Worm (Caenorhabditis elegans) whole organism, L1 larva: ENCODE data around the gene R09B5.11.

Experiments
- C34B4.2 ChIP-seq: sonication (generic microtip); optimal IDR thresholded peaks from 2 replicates; lab custom pipeline; 2017; ENCODE audit warnings: mild to moderate bottlenecking, missing genetic modification characterization, missing compliant biosample characterization
- Y116A8C.19 ChIP-seq: sonication (generic microtip); optimal IDR thresholded peaks from 2 replicates; lab custom pipeline; 2016; ENCODE audit warnings: missing compliant biosample characterization, missing genetic modification characterization, borderline replicate concordance
- aha-1 ChIP-seq: fragments of 150-350 bp; optimal IDR thresholded peaks from 2 replicates; lab custom pipeline; 2014; ENCODE audit warnings: missing biosample characterization, missing genetic modification characterization
- aly-2 ChIP-seq: fragments of 150-350 bp; optimal IDR thresholded peaks from 2 replicates; lab custom pipeline; 2014; ENCODE audit warnings: missing biosample characterization, missing genetic modification characterization
- ama-1 ChIP-seq: fragments of 150-350 bp; optimal IDR thresholded peaks from 2 replicates; lab custom pipeline; 2014
- blmp-1 ChIP-seq: fragments of 150-350 bp; optimal IDR thresholded peaks from 2 replicates; lab custom pipeline; 2014; ENCODE audit warnings: missing biosample characterization, missing genetic modification characterization
- ceh-63 ChIP-seq: fragments of 200-800 bp; sonication (Bioruptor generic); optimal IDR thresholded peaks from 2 replicates; lab custom pipeline; 2018; ENCODE audit warnings: mild to moderate bottlenecking, missing genetic modification characterization, missing compliant biosample characterization
- ceh-88 ChIP-seq: fragments of 200-800 bp; sonication (Bioruptor generic); IDR thresholded peaks from 2 replicates; pipeline ENCODE4 v1.3.6; 2022; ENCODE audit warnings: missing genetic modification characterization, missing compliant biosample characterization
- ceh-90 ChIP-seq: sonication (generic microtip); optimal IDR thresholded peaks from 2 replicates; lab custom pipeline; 2016; ENCODE audit warnings: missing genetic modification characterization, missing compliant biosample characterization
- ces-1 ChIP-seq: fragments of 150-350 bp; optimal IDR thresholded peaks from 2 replicates; lab custom pipeline; 2014; ENCODE audit warnings: missing biosample characterization, missing genetic modification reagents, missing genetic modification characterization
- dpl-1 ChIP-seq, 3 experiments: fragments of 150-350 bp in 2 of 3; sonication (generic microtip) in 1 of 3; optimal IDR thresholded peaks; 2 replicates each; lab custom pipeline; 2014 to 2017; ENCODE audit warnings: missing biosample characterization in 3 of 3, missing genetic modification characterization in 3 of 3, missing genetic modification reagents in 3 of 3
- efl-1 ChIP-seq, 4 experiments: fragments of 150-350 bp; optimal IDR thresholded peaks in 3 of 4; peaks in 1 of 4; 1 replicate in 1 of 4; 2 replicates in 3 of 4; lab custom pipeline; 2014; ENCODE audit warnings: missing biosample characterization in 2 of 4, missing genetic modification characterization in 2 of 4, missing genetic modification reagents in 2 of 4
- efl-3 ChIP-seq: fragments of 200-800 bp; sonication (Bioruptor generic); optimal IDR thresholded peaks from 2 replicates; lab custom pipeline; 2018; ENCODE audit warnings: mild to moderate bottlenecking, missing genetic modification characterization, missing compliant biosample characterization
- egl-13 ChIP-seq: sonication (generic microtip); optimal IDR thresholded peaks from 2 replicates; lab custom pipeline; 2016; ENCODE audit warnings: missing genotype, missing genetic modification reagents, missing genetic modification characterization, missing compliant biosample characterization
- egl-27 ChIP-seq, 2 experiments: fragments of 150-350 bp in 1 of 2; sonication (generic microtip); optimal IDR thresholded peaks; 3 replicates each; lab custom pipeline; 2017 to 2018; ENCODE audit warnings: missing biosample characterization in 2 of 2, missing genetic modification characterization in 2 of 2, missing genetic modification reagents in 2 of 2
- elt-2 ChIP-seq: sonication (generic microtip); optimal IDR thresholded peaks from 2 replicates; lab custom pipeline; 2016; ENCODE audit warnings: missing genetic modification characterization, mild to moderate bottlenecking, inconsistent platforms, missing compliant biosample characterization, missing genetic modification reagents
- fkh-4 ChIP-seq: sonication (generic microtip); optimal IDR thresholded peaks from 2 replicates; lab custom pipeline; 2016; ENCODE audit warnings: missing compliant biosample characterization, missing genetic modification characterization, borderline replicate concordance
- fkh-8 ChIP-seq: sonication (generic microtip); optimal IDR thresholded peaks from 2 replicates; lab custom pipeline; 2016; ENCODE audit warnings: mild to moderate bottlenecking, missing genetic modification characterization, missing compliant biosample characterization
- fos-1 ChIP-seq: fragments of 150-350 bp; optimal IDR thresholded peaks from 2 replicates; lab custom pipeline; 2014; ENCODE audit warnings: missing biosample characterization, missing genetic modification characterization
- grh-1 ChIP-seq: fragments of 200-800 bp; sonication (Bioruptor generic); IDR thresholded peaks from 2 replicates; pipeline ENCODE4 v1.3.6; 2022; ENCODE audit warnings: missing genetic modification reagents, missing genetic modification characterization, missing compliant biosample characterization
- hlh-17 ChIP-seq: fragments of 200-800 bp; sonication (Bioruptor generic); optimal IDR thresholded peaks from 2 replicates; lab custom pipeline; 2018; ENCODE audit warnings: missing genetic modification characterization, mild to moderate bottlenecking, missing compliant biosample characterization, moderate library complexity, borderline replicate concordance
- lin-14 ChIP-seq: fragments of 200-800 bp; sonication (Bioruptor generic); optimal IDR thresholded peaks from 2 replicates; lab custom pipeline; 2018; ENCODE audit warnings: mild to moderate bottlenecking, missing genetic modification characterization, moderate library complexity, missing compliant biosample characterization
- lin-15B ChIP-seq: fragments of 150-350 bp; sonication (generic microtip); optimal IDR thresholded peaks from 3 replicates; lab custom pipeline; 2014; ENCODE audit warnings: missing biosample characterization, missing genetic modification characterization
- lin-35 ChIP-seq, 2 experiments: fragments of 150-350 bp; optimal IDR thresholded peaks; 2 replicates each; lab custom pipeline; 2014; ENCODE audit warnings: missing biosample characterization in 2 of 2, missing genetic modification characterization in 2 of 2, missing genetic modification reagents in 2 of 2
- mdl-1 ChIP-seq, 2 experiments: fragments of 150-350 bp; optimal IDR thresholded peaks; 2 replicates each; lab custom pipeline; 2014 to 2017; ENCODE audit warnings: missing biosample characterization in 2 of 2, missing genetic modification characterization in 2 of 2, inconsistent platforms in 1 of 2
- nhr-12 ChIP-seq: sonication (generic microtip); optimal IDR thresholded peaks from 2 replicates; lab custom pipeline; 2017; ENCODE audit warnings: missing biosample characterization, missing genetic modification characterization
- nhr-28 ChIP-seq: fragments of 150-350 bp; optimal IDR thresholded peaks from 2 replicates; lab custom pipeline; 2014; ENCODE audit warnings: missing biosample characterization, missing genetic modification characterization
- nhr-77 ChIP-seq: fragments of 150-350 bp; optimal IDR thresholded peaks from 2 replicates; lab custom pipeline; 2014; ENCODE audit warnings: missing biosample characterization, missing genetic modification characterization
- nhr-85 ChIP-seq: sonication (generic microtip); peaks from one replicate; lab custom pipeline; 2016; ENCODE audit warnings: missing genetic modification characterization, inconsistent platforms, missing compliant biosample characterization
- nhr-90 ChIP-seq: sonication (generic microtip); optimal IDR thresholded peaks from 2 replicates; lab custom pipeline; 2016; ENCODE audit warnings: mild to moderate bottlenecking, missing genetic modification characterization, missing compliant biosample characterization; ENCODE audit not compliant: poor library complexity
- pag-3 ChIP-seq: sonication (generic microtip); optimal IDR thresholded peaks from 2 replicates; lab custom pipeline; 2017; ENCODE audit warnings: missing genetic modification characterization, mild to moderate bottlenecking, missing compliant biosample characterization, antibody characterized with exemption, borderline replicate concordance; ENCODE audit not compliant: insufficient read depth
- pqm-1 ChIP-seq: sonication (generic microtip); optimal IDR thresholded peaks from 3 replicates; lab custom pipeline; 2017; ENCODE audit warnings: missing biosample characterization, missing genetic modification characterization
- sox-4 ChIP-seq: sonication (generic microtip); optimal IDR thresholded peaks from 2 replicates; lab custom pipeline; 2016; ENCODE audit warnings: missing genetic modification characterization, missing compliant biosample characterization
- sup-37 ChIP-seq: fragments of 200-800 bp; sonication (Bioruptor generic); optimal IDR thresholded peaks from 2 replicates; lab custom pipeline; 2018; ENCODE audit warnings: mild to moderate bottlenecking, missing genetic modification characterization, missing compliant biosample characterization
- swsn-7 ChIP-seq: sonication (generic microtip); optimal IDR thresholded peaks from 2 replicates; lab custom pipeline; 2016; ENCODE audit warnings: missing genetic modification characterization, missing compliant biosample characterization
- unc-62 ChIP-seq: fragments of 150-350 bp; optimal IDR thresholded peaks from 2 replicates; lab custom pipeline; 2014; ENCODE audit warnings: missing biosample characterization, missing genetic modification reagents, missing genetic modification characterization
- unc-86 ChIP-seq: sonication (generic microtip); optimal IDR thresholded peaks from 2 replicates; lab custom pipeline; 2016; ENCODE audit warnings: missing genetic modification characterization, missing compliant biosample characterization
- xbp-1 ChIP-seq: sonication (generic microtip); optimal IDR thresholded peaks from 2 replicates; lab custom pipeline; 2016; ENCODE audit warnings: missing genetic modification characterization, missing compliant biosample characterization
- ztf-11 ChIP-seq, 2 experiments: sonication (generic microtip); optimal IDR thresholded peaks; 2 replicates each; lab custom pipeline; 2016 to 2017; ENCODE audit warnings: missing genetic modification characterization in 2 of 2, missing biosample characterization in 1 of 2, missing compliant biosample characterization in 1 of 2

R09B5.11 gene

ce11 chrV:1438832-1439231 lies at the start of gene R09B5.11 (continued):
- TF ChIP-seq egl-13 (tag; lab: Kevin White, UChicago), result no peak
- TF ChIP-seq Y116A8C.19, result no peak
- TF ChIP-seq ceh-63 (GFP tag; lab: Kevin White, UChicago), result no peak
- TF ChIP-seq nhr-90 (tag; lab: Kevin White, UChicago), result peak; percentile 42
- TF ChIP-seq ceh-90 (tag; lab: Kevin White, UChicago), result no peak
- no peak for TF ChIP-seq ceh-88 (GFP tag; lab: Robert Waterston, UW)
- TF ChIP-seq efl-3 (GFP tag; lab: Kevin White, UChicago), result no peak
- TF ChIP-seq pag-3 (tag; lab: Kevin White, UChicago), result no peak
- TF ChIP-seq nhr-77, result no peak
- no peak for TF ChIP-seq sox-4
- no peak for TF ChIP-seq unc-86 (tag; lab: Kevin White, UChicago)
- TF ChIP-seq ztf-11 (tag; optimal IDR thresholded peaks at IDR 0.05; lab: Kevin White, UChicago), result no peak
- no peak for TF ChIP-seq nhr-28 (tag; lab: Kevin White, UChicago)
- peak; percentile 92 for TF ChIP-seq grh-1 (GFP tag; lab: Robert Waterston, UW)
- TF ChIP-seq aha-1 (tag; lab: Kevin White, UChicago), result no peak
- no peak for TF ChIP-seq swsn-7 (tag; lab: Kevin White, UChicago)
- TF ChIP-seq aly-2, result no peak
- no peak for TF ChIP-seq ces-1 (GFP tag; lab: Kevin White, UChicago)
- no peak for TF ChIP-seq fkh-4 (tag; lab: Kevin White, UChicago)
- TF ChIP-seq mdl-1 (tag; optimal IDR thresholded peaks at IDR 0.05; lab: Kevin White, UChicago), result no peak
- peak; percentile 89 for TF ChIP-seq nhr-85 (tag; lab: Kevin White, UChicago)
- TF ChIP-seq egl-27 (tag; optimal IDR thresholded peaks at IDR 0.05; lab: Kevin White, UChicago), result no peak
- TF ChIP-seq lin-14 (GFP tag; lab: Kevin White, UChicago), result peak; percentile 84
- TF ChIP-seq fkh-8 (tag; lab: Kevin White, UChicago), result no peak
- TF ChIP-seq C34B4.2 (tag; lab: Kevin White, UChicago), result no peak
- TF ChIP-seq nhr-12 (tag; lab: Kevin White, UChicago), result no peak
- no peak for TF ChIP-seq fos-1
- TF ChIP-seq blmp-1, result peak; percentile 7
- no peak for TF ChIP-seq lin-15B
- no peak for TF ChIP-seq xbp-1 (tag; lab: Kevin White, UChicago)
- TF ChIP-seq, all 84 proteins: peak for 14

ce11 chrV:1389838-1390237 lies 49.2 kb upstream of the R09B5.11 start:
- TF ChIP-seq hlh-17 (GFP tag; lab: Kevin White, UChicago) (no peak), elt-2 (tag; lab: Kevin White, UChicago) (peak; percentile 34), unc-62 (GFP tag; lab: Kevin White, UChicago) (no peak), pqm-1 (peak; percentile 25)

DNA sequence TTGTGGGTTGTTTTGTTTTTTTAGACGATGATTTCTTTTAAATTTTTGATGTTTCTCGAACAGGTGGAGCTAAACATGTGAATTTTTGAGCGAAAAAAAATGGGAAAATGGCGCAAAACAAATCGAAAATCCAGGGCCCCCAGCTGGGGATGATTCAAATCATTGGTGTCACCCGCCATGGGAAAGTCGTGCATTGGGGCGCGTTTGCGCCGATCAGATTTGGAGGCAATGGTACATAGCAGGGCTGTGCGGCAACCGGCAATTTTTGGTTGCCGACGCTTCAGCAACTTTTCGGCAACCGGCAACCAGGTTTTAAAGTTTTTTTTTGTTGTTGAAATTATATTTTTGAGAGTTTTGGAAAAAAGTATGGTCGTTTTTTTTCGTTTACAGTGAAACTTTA lies 48.6 kb upstream of the R09B5.11 start:
- peak; percentile 21 for TF ChIP-seq blmp-1
- no peak for TF ChIP-seq ama-1 (lab: Kevin White, UChicago)
- no peak for TF ChIP-seq sup-37 (GFP tag; lab: Kevin White, UChicago)
- TF ChIP-seq efl-1 (optimal IDR thresholded peaks at IDR 0.05; lab: Kevin White, UChicago), result peak in 1 of 2 experiments; percentile 23
- TF ChIP-seq efl-1 (GFP tag; optimal IDR thresholded peaks at IDR 0.05 in 1 of 2; lab: Kevin White, UChicago), result peak; percentile 9 to 91
- TF ChIP-seq nhr-90 (tag; lab: Kevin White, UChicago), result no peak
- TF ChIP-seq dpl-1 (GFP tag; optimal IDR thresholded peaks at IDR 0.05; lab: Kevin White, UChicago), result peak in 1 of 3 experiments; percentile 15
- TF ChIP-seq pqm-1, result no peak
- no peak for TF ChIP-seq ces-1 (GFP tag; lab: Kevin White, UChicago)
- TF ChIP-seq lin-35 (GFP tag; optimal IDR thresholded peaks at IDR 0.05; lab: Kevin White, UChicago), result peak in 1 of 2 experiments; percentile 34
